Worm (Caenorhabditis elegans): ENCODE data around the gene C48B4.10.
A peak's percentile ranks its signal among the peaks of the same experiment; 100 is the strongest.

Gene C48B4.10

ce11 chrIII:9580039-9580891, 16.0 kb upstream of the C48B4.10 start, which contains the start of gene ced-7 (continued):
- TF ChIP-seq nhr-43 (tag; optimal IDR thresholded peaks at IDR 0.05; ENCODE audit: poor library complexity, severe bottlenecking) (no peak), nfya-1 (tag; optimal IDR thresholded peaks at IDR 0.05; ENCODE audit: insufficient read depth) (peak; percentile 46), lsy-12 (tag; optimal IDR thresholded peaks at IDR 0.05) (no peak), pqm-1 (tag; optimal IDR thresholded peaks at IDR 0.05) (no peak), ztf-4 (tag; optimal IDR thresholded peaks at IDR 0.05) (no peak), nhr-28 (tag; optimal IDR thresholded peaks at IDR 0.05) (no peak), ceh-82 (tag; optimal IDR thresholded peaks at IDR 0.05) (no peak), jun-1 (tag; optimal IDR thresholded peaks at IDR 0.05) (no peak), fos-1 (tag; optimal IDR thresholded peaks at IDR 0.05) (no peak)

DNA sequence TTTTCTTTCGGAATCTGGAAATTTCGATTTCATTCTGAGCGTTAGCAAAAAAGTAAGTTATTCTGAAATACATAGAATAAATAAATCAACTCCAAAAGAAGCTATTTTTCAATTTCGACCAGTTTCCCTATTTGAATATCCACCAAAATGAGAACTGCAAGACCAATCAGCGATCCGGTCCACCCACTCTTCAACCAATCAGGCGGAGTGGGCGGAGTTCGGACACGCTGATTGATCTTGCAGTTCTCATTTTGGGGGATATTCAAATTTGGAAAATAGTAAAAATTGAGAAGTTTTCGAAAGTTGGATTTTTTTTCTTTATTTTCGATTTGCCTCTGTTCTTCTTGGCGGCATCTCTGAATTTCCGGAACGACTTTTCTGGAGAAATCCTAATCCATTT, 6.6 kb upstream of the C48B4.10 start:
- TF ChIP-seq nfya-1 (tag; optimal IDR thresholded peaks at IDR 0.05; ENCODE audit: insufficient read depth), result peak; percentile 100
- TF ChIP-seq tbx-2 (tag; optimal IDR thresholded peaks at IDR 0.05), result no peak
- no peak for TF ChIP-seq fos-1 (tag; optimal IDR thresholded peaks at IDR 0.05)
- no peak for TF ChIP-seq egl-5 (tag; optimal IDR thresholded peaks at IDR 0.05)
- no peak for TF ChIP-seq R02D3.7 (tag; optimal IDR thresholded peaks at IDR 0.05)
- TF ChIP-seq lin-15B (tag; optimal IDR thresholded peaks at IDR 0.05), result peak; percentile 45
- TF ChIP-seq fkh-2 (tag; optimal IDR thresholded peaks at IDR 0.05), result no peak
- no peak for TF ChIP-seq fkh-10 (GFP tag; optimal IDR thresholded peaks at IDR 0.05)
- no peak for TF ChIP-seq ceh-82 (tag; optimal IDR thresholded peaks at IDR 0.05)
- no peak for TF ChIP-seq daf-12 (tag; optimal IDR thresholded peaks at IDR 0.05)

DNA sequence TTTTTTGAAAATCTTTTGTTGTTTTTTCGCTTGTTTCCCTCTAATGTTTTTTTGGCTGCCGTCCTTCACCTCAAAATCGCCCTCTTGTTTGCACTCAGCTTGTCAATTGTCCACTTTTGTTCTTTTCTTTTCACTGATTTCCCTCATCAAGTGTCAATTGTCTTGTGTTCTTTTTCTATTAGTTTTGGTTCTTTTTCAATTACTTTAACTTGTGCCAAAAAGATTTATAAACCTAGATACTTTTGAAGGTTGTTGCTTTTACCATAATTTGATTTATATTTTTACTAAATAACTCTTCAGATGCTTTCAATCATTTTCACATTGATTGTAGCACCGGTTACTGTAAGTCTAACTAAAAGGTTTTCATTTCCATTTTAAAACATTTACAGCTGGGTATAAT, 4.1 kb upstream of the C48B4.10 start, which contains the start of gene C48B4.13:
Gene C48B4.13, plus strand, starts transcription at position 301 of the 400 bp plus-strand sequence.
- TF ChIP-seq mdl-1 (tag; optimal IDR thresholded peaks at IDR 0.05) (no peak), elt-1 (tag; optimal IDR thresholded peaks at IDR 0.05) (no peak), egl-27 (tag; optimal IDR thresholded peaks at IDR 0.05) (no peak), nhr-25 (tag; optimal IDR thresholded peaks at IDR 0.05) (no peak), nhr-23 (tag; optimal IDR thresholded peaks at IDR 0.05) (no peak), jun-1 (tag; optimal IDR thresholded peaks at IDR 0.05) (no peak), nhr-11 (tag; optimal IDR thresholded peaks at IDR 0.05) (no peak), elt-3 (tag; optimal IDR thresholded peaks at IDR 0.05) (no peak), ceh-16 (tag; optimal IDR thresholded peaks at IDR 0.05) (no peak), nhr-77 (tag; optimal IDR thresholded peaks at IDR 0.05) (no peak), mml-1 (tag; optimal IDR thresholded peaks at IDR 0.05) (no peak), pqm-1 (tag; optimal IDR thresholded peaks at IDR 0.05) (no peak), fos-1 (tag; optimal IDR thresholded peaks at IDR 0.05) (no peak), pha-4 (tag; optimal IDR thresholded peaks at IDR 0.05) (no peak), nhr-43 (tag; optimal IDR thresholded peaks at IDR 0.05; ENCODE audit: poor library complexity, severe bottlenecking) (no peak), skn-1 (tag; optimal IDR thresholded peaks at IDR 0.05) (no peak), zag-1 (tag; optimal IDR thresholded peaks at IDR 0.05) (no peak), daf-12 (tag; optimal IDR thresholded peaks at IDR 0.05) (no peak), nhr-67 (tag; optimal IDR thresholded peaks at IDR 0.05) (no peak)

- TF ChIP-seq elt-2 (tag; optimal IDR thresholded peaks at IDR 0.05), result no peak
- no peak for TF ChIP-seq nhr-237 (tag; optimal IDR thresholded peaks at IDR 0.05)
- no peak for TF ChIP-seq nhr-76 (tag; optimal IDR thresholded peaks at IDR 0.05)
- TF ChIP-seq aly-2 (tag; optimal IDR thresholded peaks at IDR 0.05), result no peak
- no peak for TF ChIP-seq egl-5 (tag; optimal IDR thresholded peaks at IDR 0.05)
- no peak for TF ChIP-seq ceh-82 (tag; optimal IDR thresholded peaks at IDR 0.05)
- TF ChIP-seq tbx-2 (tag; optimal IDR thresholded peaks at IDR 0.05), result no peak
- no peak for TF ChIP-seq unc-62 (GFP tag; optimal IDR thresholded peaks at IDR 0.05)
- no peak for TF ChIP-seq nhr-11 (tag; optimal IDR thresholded peaks at IDR 0.05)
- no peak for TF ChIP-seq nhr-23 (tag; optimal IDR thresholded peaks at IDR 0.05)
- TF ChIP-seq mdl-1 (tag; optimal IDR thresholded peaks at IDR 0.05), result no peak
- no peak for TF ChIP-seq pqm-1 (tag; optimal IDR thresholded peaks at IDR 0.05)
- no peak for TF ChIP-seq daf-12 (tag; optimal IDR thresholded peaks at IDR 0.05)
- no peak for TF ChIP-seq ZK546.5 (tag; optimal IDR thresholded peaks at IDR 0.05)
- no peak for TF ChIP-seq nhr-43 (tag; optimal IDR thresholded peaks at IDR 0.05; ENCODE audit: poor library complexity, severe bottlenecking)
- no peak for TF ChIP-seq ama-1 (optimal IDR thresholded peaks at IDR 0.05)
Measured at ce11 chrIII:9565973-9566372, 1.7 kb upstream of the C48B4.10 start, which contains the start of gene C48B4.11. C48B4.11 (minus strand) TSS chrIII:9566115.

Measured in whole organism, L3 larva.